Worm (Caenorhabditis elegans): ENCODE results near the gene ttll-11.

Gene ttll-11

DNA sequence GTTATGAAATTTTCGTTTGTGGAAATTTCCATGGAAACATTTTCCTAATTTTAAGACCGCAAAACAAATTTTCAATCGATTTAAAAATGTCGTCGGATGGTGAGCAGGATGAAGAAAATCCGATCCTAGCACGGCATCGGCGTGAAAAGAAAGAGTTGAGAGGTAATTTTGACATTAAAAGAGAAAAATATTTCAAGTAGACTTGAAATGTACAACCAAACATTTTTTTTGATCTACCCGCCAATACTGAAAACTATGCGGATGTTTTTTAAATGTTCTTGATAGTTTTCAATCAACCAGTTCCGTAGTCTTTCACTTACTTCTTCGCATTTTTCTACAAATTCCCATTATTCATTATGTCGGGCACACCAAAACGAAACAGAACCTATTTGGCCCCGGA lies 30.6 kb downstream of the ttll-11 start, which contains the start of gene otub-3 (continued):
- TF ChIP-seq ztf-18 (tag; optimal IDR thresholded peaks at IDR 0.05), result no peak
- 0 out of 2 replicates have a peak, but pooled peaks have one; percentile 57 for TF ChIP-seq attf-6 (GFP tag; IDR thresholded peaks at IDR 0.05)
- no peak for TF ChIP-seq F37B4.10 (GFP tag; IDR thresholded peaks at IDR 0.05)
- no peak for TF ChIP-seq B0035.1 (tag; optimal IDR thresholded peaks at IDR 0.05)
- no peak for TF ChIP-seq tbx-9 (tag; optimal IDR thresholded peaks at IDR 0.05; ENCODE audit: borderline replicate concordance)
- no peak for TF ChIP-seq lag-1 (GFP tag; IDR thresholded peaks at IDR 0.05)
- TF ChIP-seq F55B11.4 (tag; optimal IDR thresholded peaks at IDR 0.05; ENCODE audit: borderline replicate concordance, insufficient read depth), result no peak
- no peak for TF ChIP-seq Y56A3A.18 (GFP tag; IDR thresholded peaks at IDR 0.05)
- peak; percentile 85 for TF ChIP-seq madf-6 (GFP tag; IDR thresholded peaks at IDR 0.05)
- TF ChIP-seq F49E8.2 (tag; optimal IDR thresholded peaks at IDR 0.05; ENCODE audit: insufficient read depth), result no peak
- no peak for TF ChIP-seq tlf-1 (GFP tag; optimal IDR thresholded peaks at IDR 0.05)
- peak; percentile 13 for TF ChIP-seq lin-54 (GFP tag; optimal IDR thresholded peaks at IDR 0.05)
- no peak for TF ChIP-seq mcd-1 (GFP tag; IDR thresholded peaks at IDR 0.05)
- no peak for TF ChIP-seq attf-5 (GFP tag; optimal IDR thresholded peaks at IDR 0.05)
- peak; percentile 44; the same call in 1 of the 2 replicates for TF ChIP-seq B0336.3 (GFP tag; IDR thresholded peaks at IDR 0.05)
- TF ChIP-seq hrde-1 (tag; optimal IDR thresholded peaks at IDR 0.05; ENCODE audit: borderline replicate concordance), result peak; percentile 24
- TF ChIP-seq ama-1 (optimal IDR thresholded peaks at IDR 0.05), result no peak
- TF ChIP-seq ama-1 (GFP tag; optimal IDR thresholded peaks at IDR 0.05), result peak in 1 of 2 experiments; percentile 18
- TF ChIP-seq ekl-4 (GFP tag; IDR thresholded peaks at IDR 0.05), result no peak
- TF ChIP-seq ccch-3 (GFP tag; optimal IDR thresholded peaks at IDR 0.05), result no peak
- no peak for TF ChIP-seq F10E7.11 (tag; optimal IDR thresholded peaks at IDR 0.05)

DNA sequence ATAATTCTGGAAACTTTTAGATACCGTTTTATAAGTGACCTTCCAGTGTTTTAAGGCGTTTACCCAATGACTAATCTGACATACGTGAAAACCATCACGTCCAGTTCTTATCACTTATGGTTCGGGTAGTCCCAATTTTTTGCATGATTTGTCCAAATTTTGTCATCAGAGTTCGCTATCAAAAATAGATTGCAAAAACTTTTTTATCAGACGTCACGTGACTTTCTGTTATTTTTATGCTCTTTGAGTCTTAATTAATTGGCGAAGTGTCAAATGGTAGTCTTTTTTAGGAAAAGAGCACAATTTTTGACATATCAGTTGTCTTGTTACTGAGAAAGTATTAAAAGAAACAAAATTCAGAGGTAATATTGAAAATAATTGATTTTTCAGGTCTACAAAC lies 32.1 kb downstream of the ttll-11 start:
- TF ChIP-seq madf-6 (GFP tag; IDR thresholded peaks at IDR 0.05) (no peak), xnd-1 (tag; optimal IDR thresholded peaks at IDR 0.05) (no peak), cebp-1 (GFP tag; IDR thresholded peaks at IDR 0.05) (no peak), cebp-1 (tag; optimal IDR thresholded peaks at IDR 0.05) (peak; percentile 36), lin-54 (GFP tag; optimal IDR thresholded peaks at IDR 0.05) (no peak), nhr-80 (tag; optimal IDR thresholded peaks at IDR 0.05) (peak; percentile 77), lag-1 (GFP tag; IDR thresholded peaks at IDR 0.05) (no peak), unc-62 (GFP tag; optimal IDR thresholded peaks at IDR 0.05) (peak; percentile 4)

DNA sequence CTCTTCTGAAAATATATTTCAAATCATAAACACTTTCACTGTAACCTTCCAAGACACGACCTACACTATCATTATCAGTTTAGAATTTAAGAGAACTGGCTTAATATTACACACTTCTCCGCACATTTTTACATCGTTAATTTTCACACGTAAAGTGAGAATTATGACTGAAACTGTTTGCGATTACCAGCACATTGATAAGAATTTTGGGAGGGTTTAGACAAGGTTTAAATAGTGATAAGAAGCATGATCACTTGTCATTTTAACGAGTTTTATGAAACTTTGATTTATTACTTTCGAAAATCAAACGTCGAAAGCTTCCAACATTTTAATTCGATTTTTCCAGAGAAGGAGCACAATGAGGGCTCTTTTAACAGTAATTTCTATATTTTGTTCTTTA lies 32.9 kb downstream of the ttll-11 start, which contains the start of gene F21D5.3:
Gene F21D5.3, plus strand, starts transcription at position 347 of the 400 bp plus-strand sequence.
- TF ChIP-seq ets-4 (GFP tag; optimal IDR thresholded peaks at IDR 0.05) (peak; percentile 10), fkh-3 (tag; optimal IDR thresholded peaks at IDR 0.05) (no peak), hrde-1 (tag; optimal IDR thresholded peaks at IDR 0.05; ENCODE audit: borderline replicate concordance) (peak; percentile 15), nhr-80 (tag; optimal IDR thresholded peaks at IDR 0.05) (peak; percentile 67), snpc-4 (GFP tag; optimal IDR thresholded peaks at IDR 0.05) (peak; percentile 1), snpc-4 (tag; optimal IDR thresholded peaks at IDR 0.05) (no peak), F10E7.11 (tag; optimal IDR thresholded peaks at IDR 0.05) (no peak), madf-6 (GFP tag; IDR thresholded peaks at IDR 0.05) (peak; percentile 42), tbx-9 (tag; optimal IDR thresholded peaks at IDR 0.05; ENCODE audit: borderline replicate concordance) (no peak), cebp-1 (GFP tag; IDR thresholded peaks at IDR 0.05) (no peak), cebp-1 (tag; optimal IDR thresholded peaks at IDR 0.05) (peak; percentile 0)

DNA sequence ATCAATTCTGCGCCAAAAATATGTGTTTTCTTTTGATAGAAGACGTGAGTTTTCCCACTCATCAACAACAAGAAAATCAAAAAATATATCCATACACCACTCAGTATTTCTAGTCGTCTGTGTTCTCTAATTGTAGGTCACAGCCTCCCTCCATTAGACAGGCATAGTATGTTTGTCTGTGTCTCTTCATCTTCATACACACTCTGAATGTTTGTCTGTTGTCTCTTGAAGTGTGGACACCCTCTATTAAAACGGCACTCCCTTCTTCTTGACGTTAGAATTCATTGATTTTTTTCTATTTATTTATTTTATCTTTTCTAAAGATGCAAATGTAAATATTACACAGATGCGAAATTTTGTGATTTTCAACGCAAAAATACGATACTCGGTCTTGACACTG lies 39.8 kb downstream of the ttll-11 start:
- TF ChIP-seq ZK185.1 (tag; optimal IDR thresholded peaks at IDR 0.05; ENCODE audit: poor library complexity, severe bottlenecking), result no peak
- TF ChIP-seq hmg-1.2 (GFP tag; IDR thresholded peaks at IDR 0.05), result peak; percentile 73; the same call in 1 of the 2 replicates

DNA sequence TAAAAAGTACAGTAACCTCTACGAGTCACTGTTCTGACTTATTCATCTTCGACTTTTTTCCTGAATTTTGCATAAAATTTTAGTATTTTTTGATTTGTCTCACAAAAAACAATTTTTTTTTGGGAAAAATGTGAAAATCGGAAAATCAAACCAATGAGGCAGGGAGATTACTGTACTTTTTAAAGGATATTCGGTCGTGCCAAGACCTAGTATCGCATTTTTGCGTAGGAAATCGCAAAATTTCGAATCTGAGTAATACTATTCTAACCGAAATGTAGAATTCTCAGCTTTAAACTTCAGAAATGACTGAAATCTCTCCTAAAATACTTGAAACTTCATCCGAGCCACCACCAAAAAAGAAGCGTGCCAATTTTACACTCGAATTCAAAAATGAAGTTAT lies 40.3 kb downstream of the ttll-11 start, which contains the start of gene F21D5.4:
Gene F21D5.4, plus strand, starts transcription at position 301 of the 400 bp plus-strand sequence.
- no peak for TF ChIP-seq B0035.1 (tag; optimal IDR thresholded peaks at IDR 0.05)
- TF ChIP-seq sptf-2 (GFP tag; optimal IDR thresholded peaks at IDR 0.05), result no peak
- no peak for TF ChIP-seq snpc-4 (GFP tag; optimal IDR thresholded peaks at IDR 0.05)
- TF ChIP-seq snpc-4 (tag; optimal IDR thresholded peaks at IDR 0.05), result no peak
- no peak for TF ChIP-seq akir-1 (GFP tag; optimal IDR thresholded peaks at IDR 0.05)
- TF ChIP-seq ceh-91 (GFP tag; IDR thresholded peaks at IDR 0.05), result no peak
- TF ChIP-seq nhr-80 (tag; optimal IDR thresholded peaks at IDR 0.05), result no peak
